Worm (Caenorhabditis elegans): Measurements from ENCODE around the gene C33H5.16.

The C33H5.16 gene

DNA sequence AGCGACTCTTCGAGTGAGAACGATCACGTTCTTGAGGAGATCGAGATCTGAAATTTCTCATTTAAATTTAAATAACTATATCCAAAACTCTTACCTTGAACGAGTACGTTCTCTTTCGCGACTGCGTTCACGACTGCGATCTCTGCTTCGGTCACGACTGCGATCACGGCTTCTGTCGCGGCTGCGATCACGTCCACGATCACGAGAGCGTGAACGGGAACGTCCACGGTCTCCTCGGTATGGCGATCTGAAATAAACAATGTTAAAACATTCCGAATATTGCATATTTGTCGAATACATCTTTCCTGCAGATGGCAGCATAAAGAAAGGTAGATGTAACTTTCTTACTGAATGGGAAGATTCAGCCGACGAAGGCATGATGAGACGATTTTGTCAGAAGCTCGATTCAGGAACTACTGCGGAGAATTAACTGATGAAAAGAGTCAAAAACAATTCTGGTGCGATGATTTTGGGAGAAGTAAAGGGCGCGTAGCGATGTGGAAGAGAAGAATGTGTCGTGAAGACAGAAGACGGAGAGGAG is 12.9 kb downstream of the C33H5.16 start (continued):
- no peak for TF ChIP-seq D2030.7 (GFP tag; IDR thresholded peaks at IDR 0.05)
- no peak for TF ChIP-seq xnd-1 (tag; optimal IDR thresholded peaks at IDR 0.05)
- TF ChIP-seq tbx-9 (tag; optimal IDR thresholded peaks at IDR 0.05; ENCODE audit: borderline replicate concordance) = no peak
- no peak for TF ChIP-seq B0261.1 (tag; optimal IDR thresholded peaks at IDR 0.05)
- no peak for TF ChIP-seq hrde-1 (tag; optimal IDR thresholded peaks at IDR 0.05; ENCODE audit: borderline replicate concordance)
- no peak for TF ChIP-seq nhr-80 (tag; optimal IDR thresholded peaks at IDR 0.05)

DNA sequence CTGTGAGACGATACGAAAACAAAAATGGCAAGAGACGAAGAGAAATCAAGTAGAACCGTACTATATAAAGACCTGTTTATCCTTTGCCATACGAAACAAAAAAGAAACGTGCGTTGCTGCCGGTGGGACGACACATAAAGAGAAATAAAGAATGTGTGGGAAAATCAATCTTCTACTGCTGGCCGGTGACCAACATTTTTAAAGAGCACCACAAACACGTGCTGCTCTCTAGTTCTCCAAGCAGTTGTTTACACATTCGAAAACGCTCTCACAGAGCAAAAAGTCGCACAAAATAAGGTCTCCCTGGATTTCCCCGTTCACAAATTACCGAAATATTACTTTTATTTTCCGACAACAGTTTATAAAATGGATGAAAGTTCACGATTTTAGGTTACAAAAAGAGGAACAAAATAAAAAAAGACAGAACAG is 13.6 kb downstream of the C33H5.16 start, which contains the start of gene imp-3:
imp-3 (minus strand) TSS at position 93 of the 429 bp plus-strand sequence.
- TF ChIP-seq lin-54 (GFP tag; optimal IDR thresholded peaks at IDR 0.05) (peak; percentile 43), snpc-1.3 (tag; optimal IDR thresholded peaks at IDR 0.05; ENCODE audit: insufficient read depth) (peak; percentile 11), xnd-1 (tag; optimal IDR thresholded peaks at IDR 0.05) (peak; percentile 23), somi-1 (GFP tag; optimal IDR thresholded peaks at IDR 0.05) (no peak), madf-6 (GFP tag; IDR thresholded peaks at IDR 0.05) (peak; percentile 72), tbp1 (GFP tag; optimal IDR thresholded peaks at IDR 0.05) (peak; percentile 60), tlf-1 (GFP tag; optimal IDR thresholded peaks at IDR 0.05) (peak; percentile 53), hsf-1 (GFP tag; IDR thresholded peaks at IDR 0.05) (peak; percentile 75), tbx-9 (tag; optimal IDR thresholded peaks at IDR 0.05; ENCODE audit: borderline replicate concordance) (peak; percentile 64), atf-7 (tag; optimal IDR thresholded peaks at IDR 0.05) (peak; percentile 79), nhr-27 (tag; optimal IDR thresholded peaks at IDR 0.05) (no peak), madf-3 (GFP tag; IDR thresholded peaks at IDR 0.05) (0 out of 2 replicates have a peak, but pooled peaks have one; percentile 40), zfh-2 (GFP tag; conservative IDR thresholded peaks at IDR 0.05) (no peak), C06A6.2 (GFP tag; conservative IDR thresholded peaks at IDR 0.05) (no peak), egl-18 (GFP tag; IDR thresholded peaks at IDR 0.05) (no peak), nfyb-1 (GFP tag; IDR thresholded peaks at IDR 0.05) (peak; percentile 69), lir-1 (GFP tag; conservative IDR thresholded peaks at IDR 0.05) (0 out of 2 replicates have a peak, but pooled peaks have one; percentile 22), F10E7.11 (tag; optimal IDR thresholded peaks at IDR 0.05) (peak; percentile 69), aptf-2 (GFP tag; conservative IDR thresholded peaks at IDR 0.05) (no peak), ceh-40 (GFP tag; IDR thresholded peaks at IDR 0.05) (peak; percentile 76), unc-130 (GFP tag; optimal IDR thresholded peaks at IDR 0.05) (peak; percentile 11), repo-1 (tag; optimal IDR thresholded peaks at IDR 0.05) (peak; percentile 56), mes-4 (tag; optimal IDR thresholded peaks at IDR 0.05) (no peak), lin-40 (tag; optimal IDR thresholded peaks at IDR 0.05) (peak; percentile 60), ccch-3 (GFP tag; optimal IDR thresholded peaks at IDR 0.05) (no peak), ama-1 (optimal IDR thresholded peaks at IDR 0.05) (peak; percentile 95), ama-1 (GFP tag; optimal IDR thresholded peaks at IDR 0.05) (peak; percentile 51 to 81), ceh-91 (GFP tag; IDR thresholded peaks at IDR 0.05) (peak; percentile 15; the same call in 1 of the 2 replicates), ztf-25 (GFP tag; IDR thresholded peaks at IDR 0.05) (0 out of 2 replicates have a peak, but pooled peaks have one; percentile 66), B0336.3 (GFP tag; IDR thresholded peaks at IDR 0.05) (peak; percentile 80), hmg-20 (GFP tag; IDR thresholded peaks at IDR 0.05) (0 out of 2 replicates have a peak, but pooled peaks have one; percentile 46), ceh-27 (GFP tag; optimal IDR thresholded peaks at IDR 0.05) (peak; percentile 7), F52B5.7 (tag; optimal IDR thresholded peaks at IDR 0.05) (peak; percentile 84), lsy-27 (tag; optimal IDR thresholded peaks at IDR 0.05; ENCODE audit: borderline replicate concordance, insufficient read depth) (no peak), egl-44 (GFP tag; IDR thresholded peaks at IDR 0.05) (0 out of 2 replicates have a peak, but pooled peaks have one; percentile 48), die-1 (tag; optimal IDR thresholded peaks at IDR 0.05) (no peak), him-1 (tag; optimal IDR thresholded peaks at IDR 0.05) (no peak), dox-1 (GFP tag; IDR thresholded peaks at IDR 0.05) (peak; percentile 68; the same call in 1 of the 2 replicates), nhr-80 (tag; optimal IDR thresholded peaks at IDR 0.05) (peak; percentile 22), attf-3 (GFP tag; conservative IDR thresholded peaks at IDR 0.05) (0 out of 2 replicates have a peak, but pooled peaks have one; percentile 27), T07F8.4 (tag; optimal IDR thresholded peaks at IDR 0.05) (no peak), pbrm-1 (GFP tag; IDR thresholded peaks at IDR 0.05) (peak; percentile 62), Y53F4B.3 (GFP tag; IDR thresholded peaks at IDR 0.05) (no peak)
